Fruit fly (Drosophila melanogaster): Measurements from ENCODE around the gene Rbf.

The Rbf gene

dm6 chrX:771431-772064 is 29.7 kb downstream of the Rbf start:
- TF ChIP-seq CG12768 (GFP tag; optimal IDR thresholded peaks at IDR 0.05) (no peak), CG33017 (tag; optimal IDR thresholded peaks at IDR 0.05) (no peak), pad (GFP tag; optimal IDR thresholded peaks at IDR 0.05) (no peak), cic (GFP tag; optimal IDR thresholded peaks at IDR 0.05) (no peak), kay (GFP tag; ENCODE audit: borderline replicate concordance) (no peak)

dm6 chrX:769639-770124 is 31.6 kb downstream of the Rbf start, which contains the start of gene fz3:
Gene fz3 (plus strand): TSS chrX:769945.
- no peak for TF ChIP-seq CG7045 (GFP tag; optimal IDR thresholded peaks at IDR 0.05)
- TF ChIP-seq Hr96 (GFP tag; optimal IDR thresholded peaks at IDR 0.05): peak; percentile 32
- no peak for TF ChIP-seq CG5204 (GFP tag; optimal IDR thresholded peaks at IDR 0.05)
- TF ChIP-seq cnc (optimal IDR thresholded peaks at IDR 0.05): no peak
- peak; percentile 69 for TF ChIP-seq bab1 (GFP tag; optimal IDR thresholded peaks at IDR 0.05)
- TF ChIP-seq kay (GFP tag; ENCODE audit: borderline replicate concordance): no peak
- TF ChIP-seq cic (GFP tag; optimal IDR thresholded peaks at IDR 0.05): no peak
- TF ChIP-seq CG14711 (tag; optimal IDR thresholded peaks at IDR 0.05): peak; percentile 19
- no peak for TF ChIP-seq CG11617 (GFP tag; optimal IDR thresholded peaks at IDR 0.05)
- peak; percentile 25 for TF ChIP-seq pad (GFP tag; optimal IDR thresholded peaks at IDR 0.05)
- no peak for TF ChIP-seq ovo (GFP tag; optimal IDR thresholded peaks at IDR 0.05)
- no peak for TF ChIP-seq CG33017 (tag; optimal IDR thresholded peaks at IDR 0.05)
- TF ChIP-seq CG12768 (GFP tag; optimal IDR thresholded peaks at IDR 0.05): no peak
- peak; percentile 68 for TF ChIP-seq tj (GFP tag; optimal IDR thresholded peaks at IDR 0.05)
- TF ChIP-seq toe (GFP tag; optimal IDR thresholded peaks at IDR 0.05): no peak
- no peak for TF ChIP-seq Clk (GFP tag; optimal IDR thresholded peaks at IDR 0.05)
- peak; percentile 22 for TF ChIP-seq CG7101 (tag; optimal IDR thresholded peaks at IDR 0.05)
- peak; percentile 44 for TF ChIP-seq Mnt (GFP tag; optimal IDR thresholded peaks at IDR 0.05)
- no peak for TF ChIP-seq Crg-1 (GFP tag; optimal IDR thresholded peaks at IDR 0.05)
- TF ChIP-seq CG1620 (GFP tag; optimal IDR thresholded peaks at IDR 0.05): no peak

- TF ChIP-seq Clk (GFP tag; optimal IDR thresholded peaks at IDR 0.05) (no peak), Mnt (GFP tag; optimal IDR thresholded peaks at IDR 0.05) (no peak), toe (GFP tag; optimal IDR thresholded peaks at IDR 0.05) (no peak), CG14711 (tag; optimal IDR thresholded peaks at IDR 0.05) (no peak), Hr96 (GFP tag; optimal IDR thresholded peaks at IDR 0.05) (no peak), bab1 (GFP tag; optimal IDR thresholded peaks at IDR 0.05) (no peak), cic (GFP tag; optimal IDR thresholded peaks at IDR 0.05) (no peak), CG7101 (tag; optimal IDR thresholded peaks at IDR 0.05) (no peak), CG5204 (GFP tag; optimal IDR thresholded peaks at IDR 0.05) (no peak), CG7045 (GFP tag; optimal IDR thresholded peaks at IDR 0.05) (no peak), pad (GFP tag; optimal IDR thresholded peaks at IDR 0.05) (no peak)
Measured at dm6 chrX:768480-769123, 32.7 kb downstream of the Rbf start.

dm6 chrX:767928-768327 is 33.4 kb downstream of the Rbf start:
- no peak for TF ChIP-seq toe (GFP tag; optimal IDR thresholded peaks at IDR 0.05)
- TF ChIP-seq cnc (optimal IDR thresholded peaks at IDR 0.05): no peak
- TF ChIP-seq Clk (GFP tag; optimal IDR thresholded peaks at IDR 0.05): no peak
- no peak for TF ChIP-seq ovo (GFP tag; optimal IDR thresholded peaks at IDR 0.05)
- peak; percentile 28 for TF ChIP-seq CG7101 (tag; optimal IDR thresholded peaks at IDR 0.05)
- TF ChIP-seq Hr96 (GFP tag; optimal IDR thresholded peaks at IDR 0.05): no peak
- TF ChIP-seq pad (GFP tag; optimal IDR thresholded peaks at IDR 0.05): no peak
- TF ChIP-seq CG7045 (GFP tag; optimal IDR thresholded peaks at IDR 0.05): no peak

- TF ChIP-seq bab1 (GFP tag; optimal IDR thresholded peaks at IDR 0.05) (no peak), pad (GFP tag; optimal IDR thresholded peaks at IDR 0.05) (no peak), CG5204 (GFP tag; optimal IDR thresholded peaks at IDR 0.05) (no peak), CG1620 (GFP tag; optimal IDR thresholded peaks at IDR 0.05) (no peak), CG7045 (GFP tag; optimal IDR thresholded peaks at IDR 0.05) (no peak), kay (GFP tag; ENCODE audit: borderline replicate concordance) (no peak), CG7101 (tag; optimal IDR thresholded peaks at IDR 0.05) (no peak), toe (GFP tag; optimal IDR thresholded peaks at IDR 0.05) (no peak), cnc (optimal IDR thresholded peaks at IDR 0.05) (no peak), Mnt (GFP tag; optimal IDR thresholded peaks at IDR 0.05) (no peak), ovo (GFP tag; optimal IDR thresholded peaks at IDR 0.05) (no peak), CG11617 (GFP tag; optimal IDR thresholded peaks at IDR 0.05) (no peak), CG14711 (tag; optimal IDR thresholded peaks at IDR 0.05) (no peak), Crg-1 (GFP tag; optimal IDR thresholded peaks at IDR 0.05) (no peak), cic (GFP tag; optimal IDR thresholded peaks at IDR 0.05) (no peak), Clk (GFP tag; optimal IDR thresholded peaks at IDR 0.05) (no peak), Hr96 (GFP tag; optimal IDR thresholded peaks at IDR 0.05) (no peak), tj (GFP tag; optimal IDR thresholded peaks at IDR 0.05) (no peak), CG12768 (GFP tag; optimal IDR thresholded peaks at IDR 0.05) (no peak), CG33017 (tag; optimal IDR thresholded peaks at IDR 0.05) (no peak)
Measured at dm6 chrX:766094-766493, 35.2 kb downstream of the Rbf start.

dm6 chrX:765039-765508 is 36.2 kb downstream of the Rbf start, which contains the start of gene RpL22:
Gene RpL22 (minus strand): TSS chrX:765130.
- TF ChIP-seq pad (GFP tag; optimal IDR thresholded peaks at IDR 0.05): peak; percentile 83
- peak; percentile 76 for TF ChIP-seq cic (GFP tag; optimal IDR thresholded peaks at IDR 0.05)
- TF ChIP-seq toe (GFP tag; optimal IDR thresholded peaks at IDR 0.05): peak; percentile 13
- TF ChIP-seq CG12768 (GFP tag; optimal IDR thresholded peaks at IDR 0.05): peak; percentile 68
- peak; percentile 48 for TF ChIP-seq CG7045 (GFP tag; optimal IDR thresholded peaks at IDR 0.05)
- peak; percentile 95 for TF ChIP-seq CG11617 (GFP tag; optimal IDR thresholded peaks at IDR 0.05)
- peak; percentile 68 for TF ChIP-seq CG14711 (tag; optimal IDR thresholded peaks at IDR 0.05)
- TF ChIP-seq Crg-1 (GFP tag; optimal IDR thresholded peaks at IDR 0.05): peak; percentile 94
- peak; percentile 95 for TF ChIP-seq bab1 (GFP tag; optimal IDR thresholded peaks at IDR 0.05)
- TF ChIP-seq tj (GFP tag; optimal IDR thresholded peaks at IDR 0.05): peak; percentile 90
- TF ChIP-seq CG5204 (GFP tag; optimal IDR thresholded peaks at IDR 0.05): peak; percentile 11
- TF ChIP-seq CG1620 (GFP tag; optimal IDR thresholded peaks at IDR 0.05): peak; percentile 98
- peak; percentile 97 for TF ChIP-seq Mnt (GFP tag; optimal IDR thresholded peaks at IDR 0.05)
- TF ChIP-seq kay (GFP tag; ENCODE audit: borderline replicate concordance): no peak
- no peak for TF ChIP-seq cnc (optimal IDR thresholded peaks at IDR 0.05)
- peak; percentile 94 for TF ChIP-seq Hr96 (GFP tag; optimal IDR thresholded peaks at IDR 0.05)
- TF ChIP-seq ovo (GFP tag; optimal IDR thresholded peaks at IDR 0.05): peak; percentile 96
- TF ChIP-seq CG7101 (tag; optimal IDR thresholded peaks at IDR 0.05): peak; percentile 93
- TF ChIP-seq Clk (GFP tag; optimal IDR thresholded peaks at IDR 0.05): peak; percentile 5
- peak; percentile 42 for TF ChIP-seq CG33017 (tag; optimal IDR thresholded peaks at IDR 0.05)

All from whole organism, adult.